Worm (Caenorhabditis elegans): Measurements from ENCODE around the gene rol-6.

The rol-6 gene

ce11 chrII:8783451-8783967 is 50.7 kb downstream of the rol-6 start, which contains the start of gene sgn-1:
Gene sgn-1, minus strand, starts transcription at chrII:8783670.
- TF ChIP-seq snpc-4 (tag; optimal IDR thresholded peaks at IDR 0.05) (no peak), unc-62 (GFP tag; optimal IDR thresholded peaks at IDR 0.05) (no peak), Y55F3AM.14 (GFP tag; optimal IDR thresholded peaks at IDR 0.05) (no peak), mdl-1 (tag; optimal IDR thresholded peaks at IDR 0.05) (no peak), nhr-129 (tag; optimal IDR thresholded peaks at IDR 0.05) (peak; percentile 23)

Data from whole organism, L2 larva.